Fruit fly (Drosophila melanogaster): ENCODE results near the gene CtsL4.

CtsL4 gene

dm6 chr2L:10321612-10322011 lies 34.8 kb downstream of the CtsL4 start (continued):
- TF ChIP-seq CG2875 (GFP tag; optimal IDR thresholded peaks at IDR 0.05), result no peak
- TF ChIP-seq cad (GFP tag; optimal IDR thresholded peaks at IDR 0.05), result no peak
- no peak for TF ChIP-seq gce (GFP tag; IDR thresholded peaks at IDR 0.05)
- no peak for TF ChIP-seq lola (GFP tag; optimal IDR thresholded peaks at IDR 0.05)
- no peak for TF ChIP-seq kni (GFP tag; optimal IDR thresholded peaks at IDR 0.05)
- TF ChIP-seq Usf (GFP tag; optimal IDR thresholded peaks at IDR 0.05), result no peak
- TF ChIP-seq Ravus (GFP tag; IDR thresholded peaks at IDR 0.05), result no peak
- TF ChIP-seq gem (tag; optimal IDR thresholded peaks at IDR 0.05), result no peak
- no peak for TF ChIP-seq CG10959 (GFP tag; IDR thresholded peaks at IDR 0.05)
- no peak for TF ChIP-seq tin (GFP tag; optimal IDR thresholded peaks at IDR 0.05)
- TF ChIP-seq phol (tag; optimal IDR thresholded peaks at IDR 0.05), result no peak
- no peak for TF ChIP-seq Drgx (GFP tag; IDR thresholded peaks at IDR 0.05)
- no peak for TF ChIP-seq eve (GFP tag; optimal IDR thresholded peaks at IDR 0.05)
- TF ChIP-seq CG8765 (GFP tag; IDR thresholded peaks at IDR 0.05), result no peak
- TF ChIP-seq dmrt99B (tag; optimal IDR thresholded peaks at IDR 0.05), result no peak
- TF ChIP-seq insv (GFP tag; optimal IDR thresholded peaks at IDR 0.05), result no peak
- TF ChIP-seq lov (optimal IDR thresholded peaks at IDR 0.05), result no peak
- TF ChIP-seq lov (GFP tag; IDR thresholded peaks at IDR 0.05), result no peak
- TF ChIP-seq Awh (GFP tag; IDR thresholded peaks at IDR 0.05), result no peak
- TF ChIP-seq Jarid2 (GFP tag; optimal IDR thresholded peaks at IDR 0.05), result no peak
- no peak for TF ChIP-seq Dip2 (GFP tag; IDR thresholded peaks at IDR 0.05)
- no peak for TF ChIP-seq CG9727 (GFP tag; optimal IDR thresholded peaks at IDR 0.05)
- no peak for TF ChIP-seq CG12236 (GFP tag; optimal IDR thresholded peaks at IDR 0.05)
- TF ChIP-seq so (GFP tag; IDR thresholded peaks at IDR 0.05), result peak; percentile 58; the same call in 1 of the 3 replicates
- no peak for TF ChIP-seq CG31388 (GFP tag; optimal IDR thresholded peaks at IDR 0.05)
- no peak for TF ChIP-seq CG3407 (GFP tag; optimal IDR thresholded peaks at IDR 0.05)
- peak; percentile 11 for TF ChIP-seq gro (GFP tag; optimal IDR thresholded peaks at IDR 0.05)
- no peak for TF ChIP-seq CG14050 (GFP tag; IDR thresholded peaks at IDR 0.05)
- no peak for TF ChIP-seq CG16813 (GFP tag; IDR thresholded peaks at IDR 0.05; ENCODE audit: partially characterized antibody)
- no peak for TF ChIP-seq Dref (GFP tag; IDR thresholded peaks at IDR 0.05)
- TF ChIP-seq Hr78 (GFP tag; optimal IDR thresholded peaks at IDR 0.05), result peak in 1 of 2 experiments; percentile 97
- no peak for TF ChIP-seq Oaz (GFP tag; IDR thresholded peaks at IDR 0.05)
- TF ChIP-seq Neu2 (GFP tag; optimal IDR thresholded peaks at IDR 0.05; ENCODE audit: borderline replicate concordance), result no peak
- TF ChIP-seq CG1529 (GFP tag; optimal IDR thresholded peaks at IDR 0.05), result no peak
- TF ChIP-seq ac (GFP tag; optimal IDR thresholded peaks at IDR 0.05), result no peak
- no peak for TF ChIP-seq pb (GFP tag; optimal IDR thresholded peaks at IDR 0.05)
- TF ChIP-seq luna (GFP tag; optimal IDR thresholded peaks at IDR 0.05), result no peak
- no peak for TF ChIP-seq pnt (GFP tag; optimal IDR thresholded peaks at IDR 0.05)
- TF ChIP-seq CG16815 (GFP tag; optimal IDR thresholded peaks at IDR 0.05), result no peak
- no peak for TF ChIP-seq grn (GFP tag; optimal IDR thresholded peaks at IDR 0.05)
- no peak for TF ChIP-seq dimm (GFP tag; IDR thresholded peaks at IDR 0.05)
- no peak for TF ChIP-seq Mes4 (GFP tag; optimal IDR thresholded peaks at IDR 0.05)
- TF ChIP-seq bsh (GFP tag; optimal IDR thresholded peaks at IDR 0.05), result no peak
- no peak for TF ChIP-seq CG10565 (GFP tag; optimal IDR thresholded peaks at IDR 0.05)
- TF ChIP-seq CG14441 (GFP tag; IDR thresholded peaks at IDR 0.05), result no peak; the same call in 1 of the 2 replicates
- TF ChIP-seq CG5245 (GFP tag; optimal IDR thresholded peaks at IDR 0.05), result no peak
- TF ChIP-seq Hand (GFP tag; optimal IDR thresholded peaks at IDR 0.05), result no peak
- no peak for TF ChIP-seq ash1 (GFP tag; optimal IDR thresholded peaks at IDR 0.05)
- no peak for TF ChIP-seq CG8281 (tag; optimal IDR thresholded peaks at IDR 0.05)
- no peak for TF ChIP-seq slbo (GFP tag; IDR thresholded peaks at IDR 0.05)
- no peak for TF ChIP-seq Gug (GFP tag; IDR thresholded peaks at IDR 0.05)
- TF ChIP-seq dmrt11E (tag; optimal IDR thresholded peaks at IDR 0.05), result no peak
